Worm (Caenorhabditis elegans) whole organism, late embryonic: ENCODE results near the gene rpl-6.

Experiments
- K09A11.1 ChIP-seq: sonication (generic microtip); optimal IDR thresholded peaks from 2 replicates; lab custom pipeline; 2017; ENCODE audit warnings: antibody characterized with exemption, mild to moderate bottlenecking, missing genetic modification characterization, missing compliant biosample characterization; ENCODE audit not compliant: insufficient read depth
- ama-1 ChIP-seq: fragments of 150-350 bp; optimal IDR thresholded peaks from 2 replicates; lab custom pipeline; 2014
- ceh-2 ChIP-seq: sonication (generic microtip); optimal IDR thresholded peaks from 2 replicates; lab custom pipeline; 2016; ENCODE audit warnings: missing genotype, missing genetic modification characterization, missing compliant biosample characterization
- ets-4 ChIP-seq: sonication (generic microtip); optimal IDR thresholded peaks from 2 replicates; lab custom pipeline; 2016; ENCODE audit warnings: missing genetic modification characterization, missing compliant biosample characterization
- lin-11 ChIP-seq: fragments of 200-800 bp; sonication (Bioruptor generic); optimal IDR thresholded peaks from 2 replicates; lab custom pipeline; 2018; ENCODE audit warnings: mild to moderate bottlenecking, missing genetic modification characterization, missing compliant biosample characterization
- nhr-11 ChIP-seq: fragments of 150-350 bp; optimal IDR thresholded peaks from 2 replicates; lab custom pipeline; 2014; ENCODE audit warnings: missing biosample characterization, missing genetic modification characterization
- rnt-1 ChIP-seq: sonication (generic microtip); optimal IDR thresholded peaks from 2 replicates; lab custom pipeline; 2016; ENCODE audit warnings: missing genetic modification characterization, missing compliant biosample characterization
- sox-4 ChIP-seq: sonication (generic microtip); optimal IDR thresholded peaks from 2 replicates; lab custom pipeline; 2017; ENCODE audit warnings: mild to moderate bottlenecking, missing genetic modification characterization, inconsistent platforms, missing compliant biosample characterization

- TF ChIP-seq ceh-2: no peak
- no peak for TF ChIP-seq lin-11 (tag; lab: Kevin White, UChicago)
- TF ChIP-seq ets-4: no peak
- TF ChIP-seq K09A11.1 (tag; lab: Kevin White, UChicago): no peak
- TF ChIP-seq ama-1: no peak
- no peak for TF ChIP-seq sox-4 (tag; lab: Kevin White, UChicago)
- no peak for TF ChIP-seq rnt-1 (tag; lab: Kevin White, UChicago)
- no peak for TF ChIP-seq nhr-11
These were observed 15.1 kb upstream of the rpl-6 start, which contains the start of gene mec-14 for ce11 chrIII:7192942-7193665.
